Fruit fly (Drosophila melanogaster): ENCODE results near the gene Ccm3.

Ccm3 gene

dm6 chr3R:15356645-15357431, 14.9 kb upstream of the Ccm3 start, which contains the start of the genes Atg4b and Hibch (continued):
- TF ChIP-seq CG1024 (GFP tag; IDR thresholded peaks at IDR 0.05) (no peak), Xrp1 (GFP tag; IDR thresholded peaks at IDR 0.05) (peak; percentile 86), yki (optimal IDR thresholded peaks at IDR 0.05) (no peak), so (GFP tag; IDR thresholded peaks at IDR 0.05) (peak; percentile 74; the same call in 1 of the 3 replicates), otp (GFP tag; IDR thresholded peaks at IDR 0.05) (no peak), tio (GFP tag; optimal IDR thresholded peaks at IDR 0.05) (no peak), Fer3 (tag; optimal IDR thresholded peaks at IDR 0.05) (peak; percentile 87), Opbp (GFP tag; IDR thresholded peaks at IDR 0.05; ENCODE audit: partially characterized antibody) (no peak), D (optimal IDR thresholded peaks at IDR 0.05) (no peak), D (GFP tag; optimal IDR thresholded peaks at IDR 0.05) (peak; percentile 82), row (GFP tag; IDR thresholded peaks at IDR 0.05) (peak; percentile 97), CG4328 (GFP tag; optimal IDR thresholded peaks at IDR 0.05) (peak; percentile 79), Atf-2 (GFP tag; optimal IDR thresholded peaks at IDR 0.05) (no peak), stwl (tag; optimal IDR thresholded peaks at IDR 0.05) (peak; percentile 51), CG3281 (GFP tag; optimal IDR thresholded peaks at IDR 0.05) (peak; percentile 88), seq (GFP tag; IDR thresholded peaks at IDR 0.05) (peak; percentile 68), Taf1 (GFP tag; IDR thresholded peaks at IDR 0.05) (peak; percentile 61; the same call in 1 of the 2 replicates), CG6175 (GFP tag; IDR thresholded peaks at IDR 0.05) (peak; percentile 60; the same call in 2 of the 3 replicates), inv (GFP tag; IDR thresholded peaks at IDR 0.05; ENCODE audit: partially characterized antibody) (no peak), ranshi (GFP tag; IDR thresholded peaks at IDR 0.05) (peak; percentile 77), emc (GFP tag; optimal IDR thresholded peaks at IDR 0.05) (no peak), CG6854 (GFP tag; optimal IDR thresholded peaks at IDR 0.05) (peak; percentile 36), CG9797 (GFP tag; optimal IDR thresholded peaks at IDR 0.05) (peak; percentile 38), CG3065 (GFP tag; optimal IDR thresholded peaks at IDR 0.05) (peak; percentile 53), jumu (GFP tag; optimal IDR thresholded peaks at IDR 0.05) (peak; percentile 34), Tbp (GFP tag; optimal IDR thresholded peaks at IDR 0.05) (no peak), CG1603 (tag; optimal IDR thresholded peaks at IDR 0.05) (peak; percentile 78), repo (GFP tag; optimal IDR thresholded peaks at IDR 0.05) (no peak), CG6689 (GFP tag; IDR thresholded peaks at IDR 0.05) (peak; percentile 94), al (GFP tag; IDR thresholded peaks at IDR 0.05) (peak; percentile 78), sisA (GFP tag; IDR thresholded peaks at IDR 0.05) (peak; percentile 84), CG4360 (GFP tag; IDR thresholded peaks at IDR 0.05) (no peak), gsb-n (tag; optimal IDR thresholded peaks at IDR 0.05) (no peak), kah (GFP tag; optimal IDR thresholded peaks at IDR 0.05) (peak; percentile 65), CG12155 (GFP tag; optimal IDR thresholded peaks at IDR 0.05) (peak; percentile 82), psq (GFP tag; optimal IDR thresholded peaks at IDR 0.05) (peak; percentile 20), CG1529 (GFP tag; optimal IDR thresholded peaks at IDR 0.05) (no peak), disco-r (GFP tag; optimal IDR thresholded peaks at IDR 0.05) (no peak), CG4282 (GFP tag; optimal IDR thresholded peaks at IDR 0.05) (no peak), dm (GFP tag; optimal IDR thresholded peaks at IDR 0.05) (no peak), NC2α (GFP tag; optimal IDR thresholded peaks at IDR 0.05) (no peak), ATbp (GFP tag; optimal IDR thresholded peaks at IDR 0.05) (peak; percentile 59), CG4820 (GFP tag; optimal IDR thresholded peaks at IDR 0.05) (peak; percentile 76), slou (GFP tag; optimal IDR thresholded peaks at IDR 0.05) (peak; percentile 79), ara (GFP tag; IDR thresholded peaks at IDR 0.05) (peak; percentile 71; the same call in 1 of the 2 replicates), gfzf (GFP tag; optimal IDR thresholded peaks at IDR 0.05) (no peak), jing (GFP tag; optimal IDR thresholded peaks at IDR 0.05) (no peak), CG42726 (GFP tag; IDR thresholded peaks at IDR 0.05; ENCODE audit: partially characterized antibody) (peak; percentile 64), CG4424 (GFP tag; optimal IDR thresholded peaks at IDR 0.05) (peak; percentile 83), nom (GFP tag; optimal IDR thresholded peaks at IDR 0.05) (peak; percentile 75), ham (GFP tag; IDR thresholded peaks at IDR 0.05) (no peak)
